Fruit fly (Drosophila melanogaster) whole organism, embryonic: ENCODE results near the gene CG7011.

Experiments used
- Adf1 ChIP-seq: fragments of 200-800 bp; sonication (Bioruptor generic); IDR thresholded peaks from 2 replicates; pipeline ENCODE4 v1.3.6; 2022; ENCODE audit warnings: missing biosample characterization, missing genetic modification characterization
- Asciz ChIP-seq: fragments of 200-800 bp; sonication (Bioruptor generic); optimal IDR thresholded peaks from 2 replicates; lab custom pipeline; 2017; ENCODE audit warnings: missing biosample characterization, mild to moderate bottlenecking, missing genetic modification characterization, missing genetic modification reagents
- Atf6 ChIP-seq: fragments of 200-800 bp; sonication (Bioruptor generic); IDR thresholded peaks from 2 replicates; pipeline ENCODE4 v1.3.6; 2022; ENCODE audit warnings: missing biosample characterization, missing genetic modification characterization
- B-H1 ChIP-seq: fragments of 200-800 bp; sonication (Bioruptor generic); IDR thresholded peaks from 3 replicates; pipeline ENCODE4 v1.3.6; 2022; ENCODE audit warnings: missing biosample characterization, missing genetic modification characterization
- Bgb ChIP-seq: fragments of 200-800 bp; sonication (Bioruptor generic); IDR thresholded peaks from 2 replicates; pipeline ENCODE4 v1.3.6; 2022; ENCODE audit warnings: missing biosample characterization, missing genetic modification characterization; ENCODE audit not compliant: partially characterized antibody
- CG10267 ChIP-seq: fragments of 200-800 bp; sonication (Bioruptor generic); optimal IDR thresholded peaks from 2 replicates; lab custom pipeline; 2018; ENCODE audit warnings: missing biosample characterization, mild to moderate bottlenecking, missing genetic modification characterization, moderate library complexity
- CG10959 ChIP-seq: fragments of 200-800 bp; sonication (Bioruptor generic); IDR thresholded peaks from 2 replicates; pipeline ENCODE4 v1.3.6; 2022; ENCODE audit warnings: missing biosample characterization, missing genetic modification characterization
- CG10979 ChIP-seq: fragments of 200-800 bp; sonication (Bioruptor generic); optimal IDR thresholded peaks from 2 replicates; lab custom pipeline; 2018; ENCODE audit warnings: missing biosample characterization, mild to moderate bottlenecking, missing genetic modification characterization, moderate library complexity
- CG17802 ChIP-seq: fragments of 200-800 bp; sonication (Bioruptor generic); optimal IDR thresholded peaks from 2 replicates; lab custom pipeline; 2018; ENCODE audit warnings: missing biosample characterization, mild to moderate bottlenecking, missing genetic modification characterization, moderate library complexity
- CG2875 ChIP-seq: fragments of 200-800 bp; sonication (Bioruptor generic); optimal IDR thresholded peaks from 2 replicates; lab custom pipeline; 2017; ENCODE audit warnings: missing biosample characterization, mild to moderate bottlenecking, missing genetic modification characterization, missing genetic modification reagents
- CG30020 ChIP-seq: fragments of 200-800 bp; optimal IDR thresholded peaks from 2 replicates; lab custom pipeline; 2019; ENCODE audit warnings: missing biosample characterization, mild to moderate bottlenecking, missing genetic modification characterization, moderate library complexity
- CG30403 ChIP-seq: fragments of 200-800 bp; sonication (Bioruptor generic); optimal IDR thresholded peaks from 3 replicates; lab custom pipeline; 2016; ENCODE audit warnings: missing biosample characterization, missing genetic modification characterization
- CG31441 ChIP-seq: fragments of 200-800 bp; sonication (Bioruptor generic); IDR thresholded peaks from 2 replicates; pipeline ENCODE4 v1.3.6; 2022; ENCODE audit warnings: missing biosample characterization, missing genetic modification characterization
- CG32532 ChIP-seq: fragments of 200-800 bp; sonication (Bioruptor generic); IDR thresholded peaks from 2 replicates; pipeline ENCODE4 v1.3.6; 2022; ENCODE audit warnings: missing biosample characterization, missing genetic modification characterization
- CG3281 ChIP-seq: fragments of 200-800 bp; sonication (Bioruptor generic); optimal IDR thresholded peaks from 3 replicates; lab custom pipeline; 2017; ENCODE audit warnings: missing biosample characterization, mild to moderate bottlenecking, missing genetic modification characterization
- CG5180 ChIP-seq: fragments of 200-800 bp; sonication (Bioruptor generic); optimal IDR thresholded peaks from 3 replicates; lab custom pipeline; 2017; ENCODE audit warnings: missing biosample characterization, missing genetic modification characterization, mild to moderate bottlenecking, moderate library complexity, missing genetic modification reagents
- CG6813 ChIP-seq: fragments of 200-800 bp; sonication (Bioruptor generic); optimal IDR thresholded peaks from 2 replicates; lab custom pipeline; 2017; ENCODE audit warnings: missing biosample characterization, missing genetic modification characterization, mild to moderate bottlenecking, moderate library complexity, missing genetic modification reagents
- CG7372 ChIP-seq: fragments of 200-800 bp; sonication (Bioruptor generic); IDR thresholded peaks from 2 replicates; pipeline ENCODE4 v1.3.6; 2022; ENCODE audit warnings: missing biosample characterization, missing genetic modification characterization
- CG7839 ChIP-seq: fragments of 200-800 bp; sonication (Bioruptor generic); optimal IDR thresholded peaks from 3 replicates; lab custom pipeline; 2018; ENCODE audit warnings: missing biosample characterization, mild to moderate bottlenecking, missing genetic modification characterization, moderate library complexity
- CG8765 ChIP-seq: fragments of 200-800 bp; sonication (Bioruptor generic); IDR thresholded peaks from 2 replicates; pipeline ENCODE4 v1.3.6; 2022; ENCODE audit warnings: missing biosample characterization, missing genetic modification characterization
- CG9727 ChIP-seq: fragments of 200-800 bp; sonication (Bioruptor generic); optimal IDR thresholded peaks from 3 replicates; lab custom pipeline; 2017; ENCODE audit warnings: missing biosample characterization, mild to moderate bottlenecking, missing genetic modification characterization
- CTCF ChIP-seq: fragments of 200-800 bp; sonication (Bioruptor generic); optimal IDR thresholded peaks from 2 replicates; lab custom pipeline; 2017; ENCODE audit warnings: missing biosample characterization, mild to moderate bottlenecking, missing genetic modification characterization, moderate library complexity
- CrebB ChIP-seq: fragments of 200-800 bp; sonication (Bioruptor generic); optimal IDR thresholded peaks from 3 replicates; lab custom pipeline; 2018; ENCODE audit warnings: missing biosample characterization, mild to moderate bottlenecking, missing genetic modification characterization
- HHEX ChIP-seq: fragments of 200-800 bp; sonication (Bioruptor generic); optimal IDR thresholded peaks from 3 replicates; lab custom pipeline; 2017; ENCODE audit warnings: missing biosample characterization, mild to moderate bottlenecking, missing genetic modification characterization, missing genetic modification reagents
- HLH54F ChIP-seq: fragments of 200-800 bp; sonication (Bioruptor generic); optimal IDR thresholded peaks from 3 replicates; lab custom pipeline; 2016; ENCODE audit warnings: missing biosample characterization, missing genetic modification characterization
- HmgD ChIP-seq: fragments of 200-800 bp; sonication (Bioruptor generic); optimal IDR thresholded peaks from 3 replicates; lab custom pipeline; 2016; ENCODE audit warnings: missing biosample characterization, missing genetic modification characterization
- MESR4 ChIP-seq: fragments of 200-800 bp; sonication (Bioruptor generic); optimal IDR thresholded peaks from 2 replicates; lab custom pipeline; 2018; ENCODE audit warnings: missing biosample characterization, mild to moderate bottlenecking, missing genetic modification characterization, moderate library complexity
- Xbp1 ChIP-seq: fragments of 200-800 bp; sonication (Bioruptor generic); optimal IDR thresholded peaks from 3 replicates; lab custom pipeline; 2016; ENCODE audit warnings: missing biosample characterization, mild to moderate bottlenecking, missing genetic modification characterization
- ab ChIP-seq: fragments of 200-800 bp; sonication (Bioruptor generic); optimal IDR thresholded peaks from 2 replicates; lab custom pipeline; 2016; ENCODE audit warnings: missing biosample characterization, missing genetic modification characterization
- ac ChIP-seq: fragments of 200-800 bp; sonication (Bioruptor generic); optimal IDR thresholded peaks from 3 replicates; lab custom pipeline; 2017; ENCODE audit warnings: missing biosample characterization, mild to moderate bottlenecking, missing genetic modification characterization
- crol ChIP-seq: fragments of 200-800 bp; sonication (Bioruptor generic); IDR thresholded peaks from 2 replicates; pipeline ENCODE4 v1.3.6; 2022; ENCODE audit warnings: missing biosample characterization, missing genetic modification characterization
- dmrt99B ChIP-seq: fragments of 200-800 bp; sonication (Bioruptor generic); optimal IDR thresholded peaks from 2 replicates; lab custom pipeline; 2018; ENCODE audit warnings: missing biosample characterization, mild to moderate bottlenecking, missing genetic modification characterization, moderate library complexity
- emc ChIP-seq: fragments of 200-800 bp; sonication (Bioruptor generic); optimal IDR thresholded peaks from 2 replicates; lab custom pipeline; 2016; ENCODE audit warnings: missing biosample characterization, missing genetic modification characterization
- ems ChIP-seq: fragments of 200-800 bp; sonication (Bioruptor generic); optimal IDR thresholded peaks from 3 replicates; lab custom pipeline; 2016; ENCODE audit warnings: missing biosample characterization, missing genetic modification characterization
- gcm ChIP-seq: fragments of 200-800 bp; sonication (Bioruptor generic); optimal IDR thresholded peaks from 2 replicates; lab custom pipeline; 2019; ENCODE audit warnings: missing biosample characterization, mild to moderate bottlenecking, missing genetic modification characterization, moderate library complexity
- gsb-n ChIP-seq: fragments of 200-800 bp; sonication (Bioruptor generic); optimal IDR thresholded peaks from 3 replicates; lab custom pipeline; 2018; ENCODE audit warnings: missing biosample characterization, mild to moderate bottlenecking, missing genetic modification characterization
- jigr1 ChIP-seq: fragments of 200-800 bp; sonication (Bioruptor generic); IDR thresholded peaks from 3 replicates; pipeline ENCODE4 v1.3.6; 2022; ENCODE audit warnings: missing biosample characterization, missing genetic modification characterization
- mam ChIP-seq: fragments of 200-800 bp; sonication (Bioruptor generic); optimal IDR thresholded peaks from 3 replicates; lab custom pipeline; 2016; ENCODE audit warnings: missing biosample characterization, missing genetic modification characterization
- nau ChIP-seq: fragments of 200-800 bp; sonication (Bioruptor generic); optimal IDR thresholded peaks from 3 replicates; lab custom pipeline; 2017; ENCODE audit warnings: missing biosample characterization, mild to moderate bottlenecking, missing genetic modification characterization, missing genetic modification reagents
- nerfin-1 ChIP-seq: fragments of 200-800 bp; sonication (Bioruptor generic); optimal IDR thresholded peaks from 3 replicates; lab custom pipeline; 2019; ENCODE audit warnings: missing biosample characterization, mild to moderate bottlenecking, missing genetic modification characterization, moderate library complexity
- nmo ChIP-seq: fragments of 200-800 bp; sonication (Bioruptor generic); optimal IDR thresholded peaks from 2 replicates; lab custom pipeline; 2018; ENCODE audit warnings: missing biosample characterization, mild to moderate bottlenecking, missing genetic modification characterization, moderate library complexity
- prd ChIP-seq, 3 experiments: fragments of >200 bp in 2 of 3; fragments of 200-800 bp in 1 of 3; sonication (Bioruptor generic) in 1 of 3; optimal IDR thresholded peaks in 2 of 3; IDR thresholded peaks in 1 of 3; 2 replicates in 2 of 3; 3 replicates in 1 of 3; pipeline versions ENCODE4 v1.3.6 to Lab custom; 2017 to 2022; ENCODE audit warnings: missing biosample characterization in 1 of 3, missing genetic modification characterization in 1 of 3
- salm ChIP-seq: fragments of 200-800 bp; sonication (Bioruptor generic); optimal IDR thresholded peaks from 2 replicates; lab custom pipeline; 2018; ENCODE audit warnings: missing biosample characterization, mild to moderate bottlenecking, missing genetic modification characterization
- sc ChIP-seq, 3 experiments: fragments of >200 bp in 2 of 3; fragments of 200-800 bp in 1 of 3; sonication (Bioruptor generic) in 1 of 3; optimal IDR thresholded peaks; 2 replicates in 2 of 3; 3 replicates in 1 of 3; lab custom pipeline; 2017; ENCODE audit warnings: mild to moderate bottlenecking in 1 of 3, missing biosample characterization in 1 of 3, missing genetic modification characterization in 1 of 3, missing genetic modification reagents in 1 of 3
- sens-2 ChIP-seq: fragments of 200-800 bp; sonication (Bioruptor generic); IDR thresholded peaks from 2 replicates; pipeline ENCODE4 v1.3.6; 2022; ENCODE audit warnings: missing biosample characterization, missing genetic modification characterization
- shn ChIP-seq: fragments of 200-800 bp; sonication (Bioruptor generic); optimal IDR thresholded peaks from 3 replicates; lab custom pipeline; 2016; ENCODE audit warnings: missing biosample characterization, missing genetic modification characterization
- sisA ChIP-seq: fragments of 200-800 bp; sonication (Bioruptor generic); IDR thresholded peaks from 2 replicates; pipeline ENCODE4 v1.3.6; 2022; ENCODE audit warnings: missing biosample characterization, missing genetic modification characterization
- sqz ChIP-seq: fragments of 200-800 bp; sonication (Bioruptor generic); optimal IDR thresholded peaks from 3 replicates; lab custom pipeline; 2018; ENCODE audit warnings: missing biosample characterization, mild to moderate bottlenecking, missing genetic modification characterization
- trem ChIP-seq: fragments of 200-800 bp; optimal IDR thresholded peaks from 3 replicates; lab custom pipeline; 2019; ENCODE audit warnings: missing biosample characterization, mild to moderate bottlenecking, missing genetic modification characterization, moderate library complexity

The CG7011 gene

DNA sequence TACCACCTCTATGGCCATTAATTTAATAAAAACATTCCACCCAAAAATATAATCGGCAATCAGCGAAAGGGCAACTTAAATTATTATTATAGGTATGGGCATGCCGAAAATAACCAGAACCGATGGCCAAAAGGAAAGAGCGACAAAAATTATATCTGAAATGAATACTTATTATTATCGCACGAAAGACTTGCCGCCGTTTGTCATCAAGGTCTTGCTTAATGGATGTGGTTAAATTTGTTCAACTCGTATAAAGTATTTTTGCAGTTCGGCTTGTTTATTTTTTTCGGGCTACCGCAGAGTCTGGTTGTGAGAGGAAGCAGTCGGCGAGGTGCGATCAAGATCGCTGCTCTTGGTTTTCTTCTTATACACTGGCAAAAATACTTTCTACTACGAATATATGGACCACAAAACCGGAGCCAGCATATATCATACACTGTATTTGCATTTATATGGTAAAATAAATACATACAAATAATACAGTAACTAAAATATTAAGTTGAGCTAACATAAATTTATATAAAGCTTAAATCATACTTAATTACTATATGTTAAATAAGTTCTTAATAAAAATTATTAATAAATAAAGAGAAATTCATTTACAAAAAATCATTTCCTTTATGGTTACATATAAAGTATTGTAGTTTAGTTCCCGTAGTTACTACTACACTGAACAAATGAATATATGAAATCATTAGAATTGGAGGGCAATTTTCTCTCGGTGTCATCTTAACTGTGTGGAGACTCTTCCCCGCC, 45.4 kb upstream of the CG7011 start (continued):
- peak; percentile 23; the same call in 1 of the 2 replicates for TF ChIP-seq CG31441 (GFP tag; lab: Robert Waterston, UW)
- TF ChIP-seq nerfin-1 = no peak
- TF ChIP-seq sqz (GFP tag; lab: Kevin White, UChicago) = no peak
- TF ChIP-seq nmo = peak; percentile 25
- TF ChIP-seq CG7839 = peak; percentile 38
- no peak for TF ChIP-seq nau (GFP tag; lab: Kevin White, UChicago)
- TF ChIP-seq HHEX (GFP tag; lab: Kevin White, UChicago) = no peak
- no peak for TF ChIP-seq sens-2 (GFP tag; lab: Robert Waterston, UW)
- TF ChIP-seq sisA (GFP tag; lab: Robert Waterston, UW) = no peak
- TF ChIP-seq prd (optimal IDR thresholded peaks at IDR 0.05; lab: Kevin White, UChicago) = no peak
- TF ChIP-seq prd (GFP tag; IDR thresholded peaks at IDR 0.05; lab: Robert Waterston, UW) = peak; percentile 16; the same call in 1 of the 3 replicates
- no peak for TF ChIP-seq HLH54F (GFP tag; lab: Kevin White, UChicago)
- no peak for TF ChIP-seq sc (optimal IDR thresholded peaks at IDR 0.05; lab: Kevin White, UChicago)
- no peak for TF ChIP-seq sc (GFP tag; optimal IDR thresholded peaks at IDR 0.05; lab: Kevin White, UChicago)
- no peak for TF ChIP-seq CTCF (GFP tag; lab: Kevin White, UChicago)
- no peak for TF ChIP-seq MESR4 (GFP tag; lab: Kevin White, UChicago)
- peak; percentile 51 for TF ChIP-seq CG9727 (GFP tag; lab: Kevin White, UChicago)
- peak; percentile 32 for TF ChIP-seq CG10267 (tag; lab: Kevin White, UChicago)
- no peak for TF ChIP-seq trem (tag; lab: Kevin White, UChicago)
- no peak for TF ChIP-seq CG30020 (tag; lab: Kevin White, UChicago)
- TF ChIP-seq shn (GFP tag; lab: Kevin White, UChicago) = no peak
- TF ChIP-seq Xbp1 (GFP tag; lab: Kevin White, UChicago) = no peak
- no peak for TF ChIP-seq CG2875 (GFP tag; lab: Kevin White, UChicago)
- TF ChIP-seq B-H1 (GFP tag; lab: Robert Waterston, UW) = no peak
- no peak for TF ChIP-seq jigr1 (GFP tag; lab: Robert Waterston, UW)
- no peak for TF ChIP-seq CG7372 (GFP tag; lab: Robert Waterston, UW)
- no peak for TF ChIP-seq ab (GFP tag; lab: Kevin White, UChicago)
- no peak for TF ChIP-seq mam
- TF ChIP-seq Atf6 (GFP tag; lab: Robert Waterston, UW) = no peak
- TF ChIP-seq dmrt99B = peak; percentile 56
- no peak for TF ChIP-seq Adf1 (GFP tag; lab: Robert Waterston, UW)
- peak; percentile 26 for TF ChIP-seq Asciz (GFP tag; lab: Kevin White, UChicago)
- TF ChIP-seq HmgD = no peak
- peak; percentile 13 for TF ChIP-seq CG30403 (GFP tag; lab: Kevin White, UChicago)
- TF ChIP-seq CG10959 = no peak
- no peak for TF ChIP-seq crol (GFP tag; lab: Robert Waterston, UW)
- TF ChIP-seq CG32532 (GFP tag; lab: Robert Waterston, UW) = no peak
- no peak for TF ChIP-seq CG8765 (GFP tag; lab: Robert Waterston, UW)
- no peak for TF ChIP-seq CG5180 (GFP tag; lab: Kevin White, UChicago)
- TF ChIP-seq CG6813 (GFP tag; lab: Kevin White, UChicago) = no peak
- no peak for TF ChIP-seq CrebB
- TF ChIP-seq Bgb (GFP tag; lab: Robert Waterston, UW) = no peak
- TF ChIP-seq CG17802 (tag; lab: Kevin White, UChicago) = no peak
- TF ChIP-seq gcm (GFP tag; lab: Kevin White, UChicago) = no peak
- TF ChIP-seq ems (GFP tag; lab: Kevin White, UChicago) = no peak
- TF ChIP-seq salm (tag; lab: Kevin White, UChicago) = no peak
- TF ChIP-seq ac (GFP tag; lab: Kevin White, UChicago) = no peak
- peak; percentile 11 for TF ChIP-seq CG3281 (GFP tag; lab: Kevin White, UChicago)
- TF ChIP-seq gsb-n = peak; percentile 10
- no peak for TF ChIP-seq emc (GFP tag; lab: Kevin White, UChicago)
- TF ChIP-seq CG10979 (tag; lab: Kevin White, UChicago) = peak; percentile 40
